Fruit fly (Drosophila melanogaster) whole organism, prepupa: ENCODE measurements around the gene Or19a.

Experiments
- Blimp-1 ChIP-seq: fragments of 200-800 bp; sonication (Bioruptor generic); optimal IDR thresholded peaks from 3 replicates; lab custom pipeline; 2017; ENCODE audit warnings: missing biosample characterization, missing genetic modification characterization, mild to moderate bottlenecking, moderate library complexity, missing genetic modification reagents
- CG10631 ChIP-seq: fragments of 200-800 bp; sonication (Bioruptor generic); optimal IDR thresholded peaks from 2 replicates; lab custom pipeline; 2016; ENCODE audit warnings: missing biosample characterization, missing genetic modification characterization
- CG11294 ChIP-seq: fragments of 200-800 bp; sonication (Bioruptor generic); IDR thresholded peaks from 2 replicates; pipeline ENCODE4 v1.3.6; 2022; ENCODE audit warnings: missing biosample characterization, missing genetic modification characterization
- CG11762 ChIP-seq: fragments of 200-800 bp; sonication (Bioruptor generic); optimal IDR thresholded peaks from 3 replicates; lab custom pipeline; 2016; ENCODE audit warnings: missing biosample characterization, missing genetic modification characterization; ENCODE audit not compliant: insufficient read depth
- CG15336 ChIP-seq: fragments of 200-800 bp; sonication (Bioruptor generic); IDR thresholded peaks from 2 replicates; pipeline ENCODE4 v1.3.6; 2022; ENCODE audit warnings: missing biosample characterization, missing genetic modification characterization
- CG16779 ChIP-seq: fragments of 200-800 bp; sonication (Bioruptor generic); optimal IDR thresholded peaks from 3 replicates; lab custom pipeline; 2017; ENCODE audit warnings: missing biosample characterization, mild to moderate bottlenecking, missing genetic modification characterization
- CG32006 ChIP-seq: fragments of 200-800 bp; sonication (Bioruptor generic); optimal IDR thresholded peaks from 3 replicates; lab custom pipeline; 2017; ENCODE audit warnings: missing biosample characterization, mild to moderate bottlenecking, missing genetic modification characterization
- CG3919 ChIP-seq: fragments of 200-800 bp; sonication (Bioruptor generic); optimal IDR thresholded peaks from 3 replicates; lab custom pipeline; 2016; ENCODE audit warnings: missing biosample characterization, missing genetic modification characterization
- CG4318 ChIP-seq: fragments of 200-800 bp; sonication (Bioruptor generic); optimal IDR thresholded peaks from 3 replicates; lab custom pipeline; 2017; ENCODE audit warnings: missing biosample characterization, mild to moderate bottlenecking, missing genetic modification characterization
- CG6276 ChIP-seq: fragments of 200-800 bp; sonication (Bioruptor generic); optimal IDR thresholded peaks from 2 replicates; lab custom pipeline; 2017; ENCODE audit warnings: missing biosample characterization, mild to moderate bottlenecking, missing genetic modification characterization
- CG6792 ChIP-seq: fragments of 200-800 bp; sonication (Bioruptor generic); optimal IDR thresholded peaks from 3 replicates; lab custom pipeline; 2016; ENCODE audit warnings: missing biosample characterization, missing genetic modification characterization
- CG6854 ChIP-seq: fragments of 200-800 bp; sonication (Bioruptor generic); optimal IDR thresholded peaks from 2 replicates; lab custom pipeline; 2017; ENCODE audit warnings: missing biosample characterization, mild to moderate bottlenecking, missing genetic modification characterization
- CG7368 ChIP-seq: fragments of 200-800 bp; sonication (Bioruptor generic); optimal IDR thresholded peaks from 3 replicates; lab custom pipeline; 2016; ENCODE audit warnings: missing biosample characterization, missing genetic modification characterization
- CG8119 ChIP-seq: fragments of 200-800 bp; sonication (Bioruptor generic); IDR thresholded peaks from 3 replicates; pipeline ENCODE4 v1.3.6; 2022; ENCODE audit warnings: missing biosample characterization, missing genetic modification characterization
- CG8319 ChIP-seq: fragments of 200-800 bp; sonication (Bioruptor generic); optimal IDR thresholded peaks from 3 replicates; lab custom pipeline; 2016; ENCODE audit warnings: missing biosample characterization, missing genetic modification characterization
- CG8632 ChIP-seq: fragments of 200-800 bp; sonication (Bioruptor generic); optimal IDR thresholded peaks from 3 replicates; lab custom pipeline; 2016; ENCODE audit warnings: missing biosample characterization, missing genetic modification characterization
- CG9139 ChIP-seq: fragments of 200-800 bp; sonication (Bioruptor generic); optimal IDR thresholded peaks from 3 replicates; lab custom pipeline; 2017; ENCODE audit warnings: missing biosample characterization, mild to moderate bottlenecking, missing genetic modification characterization
- Eip78C ChIP-seq: fragments of 200-800 bp; sonication (Bioruptor generic); peaks from one replicate; lab custom pipeline; 2016; ENCODE audit warnings: missing biosample characterization, missing genetic modification characterization
- Eip93F ChIP-seq: fragments of 200-800 bp; sonication (Bioruptor generic); optimal IDR thresholded peaks from 2 replicates; lab custom pipeline; 2016; ENCODE audit warnings: missing biosample characterization, mild to moderate bottlenecking, missing genetic modification characterization
- Gug ChIP-seq: fragments of 200-800 bp; sonication (Bioruptor generic); IDR thresholded peaks from 2 replicates; pipeline ENCODE4 v1.3.6; 2022; ENCODE audit warnings: missing biosample characterization, missing genetic modification characterization
- Hr38 ChIP-seq: sonication (Bioruptor generic); optimal IDR thresholded peaks from 2 replicates; lab custom pipeline; 2016; ENCODE audit warnings: missing biosample characterization, missing genetic modification characterization
- Hr39 ChIP-seq: fragments of 200-800 bp; sonication (Bioruptor generic); optimal IDR thresholded peaks from 2 replicates; lab custom pipeline; 2016; ENCODE audit warnings: missing biosample characterization, missing genetic modification characterization
- Hr4 ChIP-seq: fragments of 200-800 bp; sonication (Bioruptor generic); optimal IDR thresholded peaks from 3 replicates; lab custom pipeline; 2016; ENCODE audit warnings: missing biosample characterization, missing genetic modification characterization
- Lpt ChIP-seq: fragments of 200-800 bp; sonication (Bioruptor generic); optimal IDR thresholded peaks from 3 replicates; lab custom pipeline; 2016; ENCODE audit warnings: missing biosample characterization, missing genetic modification characterization
- Met ChIP-seq: fragments of 200-800 bp; sonication (Bioruptor generic); optimal IDR thresholded peaks from 3 replicates; lab custom pipeline; 2016; ENCODE audit warnings: missing biosample characterization, missing genetic modification characterization
- OdsH ChIP-seq: fragments of 200-800 bp; sonication (Bioruptor generic); optimal IDR thresholded peaks from 3 replicates; lab custom pipeline; 2016; ENCODE audit warnings: missing biosample characterization, missing genetic modification characterization
- Smox ChIP-seq: fragments of 200-800 bp; sonication (Bioruptor generic); optimal IDR thresholded peaks from 3 replicates; lab custom pipeline; 2016; ENCODE audit warnings: missing biosample characterization, missing genetic modification characterization
- Sox102F ChIP-seq: fragments of 200-800 bp; sonication (Bioruptor generic); optimal IDR thresholded peaks from 2 replicates; lab custom pipeline; 2016; ENCODE audit warnings: missing biosample characterization, mild to moderate bottlenecking, missing genetic modification characterization
- achi ChIP-seq: fragments of 200-800 bp; sonication (Bioruptor generic); optimal IDR thresholded peaks from 3 replicates; lab custom pipeline; 2016; ENCODE audit warnings: missing biosample characterization, missing genetic modification characterization
- acj6 ChIP-seq: fragments of 200-800 bp; sonication (Bioruptor generic); optimal IDR thresholded peaks from 3 replicates; lab custom pipeline; 2016; ENCODE audit warnings: missing biosample characterization, missing genetic modification characterization
- dac ChIP-seq: fragments of 200-800 bp; sonication (Bioruptor generic); optimal IDR thresholded peaks from 2 replicates; lab custom pipeline; 2017; ENCODE audit warnings: missing biosample characterization, mild to moderate bottlenecking, missing genetic modification characterization
- eg ChIP-seq: fragments of 200-800 bp; sonication (Bioruptor generic); IDR thresholded peaks from 3 replicates; pipeline ENCODE4 v1.3.6; 2022; ENCODE audit warnings: missing biosample characterization, missing genetic modification characterization
- esn ChIP-seq: fragments of 200-800 bp; sonication (Bioruptor generic); optimal IDR thresholded peaks from 2 replicates; lab custom pipeline; 2016; ENCODE audit warnings: missing biosample characterization, mild to moderate bottlenecking, missing genetic modification characterization, moderate library complexity
- fd59A ChIP-seq: fragments of 200-800 bp; sonication (Bioruptor generic); optimal IDR thresholded peaks from 2 replicates; lab custom pipeline; 2017; ENCODE audit warnings: missing biosample characterization, mild to moderate bottlenecking, missing genetic modification characterization, missing genetic modification reagents
- fd85E ChIP-seq: fragments of 200-800 bp; sonication (Bioruptor generic); optimal IDR thresholded peaks from 3 replicates; lab custom pipeline; 2016; ENCODE audit warnings: missing biosample characterization, missing genetic modification characterization
- lz ChIP-seq: fragments of 200-800 bp; sonication (Bioruptor generic); optimal IDR thresholded peaks from 3 replicates; lab custom pipeline; 2016; ENCODE audit warnings: missing biosample characterization, missing genetic modification characterization
- net ChIP-seq: fragments of 200-800 bp; sonication (Bioruptor generic); optimal IDR thresholded peaks from 3 replicates; lab custom pipeline; 2016; ENCODE audit warnings: missing biosample characterization, missing genetic modification characterization
- pdm3 ChIP-seq: fragments of 200-800 bp; sonication (Bioruptor generic); optimal IDR thresholded peaks from 3 replicates; lab custom pipeline; 2016; ENCODE audit warnings: missing biosample characterization, missing genetic modification characterization
- salr ChIP-seq, 2 experiments: fragments of 200-800 bp; sonication (Bioruptor generic); optimal IDR thresholded peaks; 3 replicates each; lab custom pipeline; 2016 to 2018; ENCODE audit warnings: missing biosample characterization in 2 of 2, missing genetic modification characterization in 2 of 2, mild to moderate bottlenecking in 1 of 2
- spab ChIP-seq: fragments of 200-800 bp; sonication (Bioruptor generic); optimal IDR thresholded peaks from 2 replicates; lab custom pipeline; 2017; ENCODE audit warnings: missing biosample characterization, mild to moderate bottlenecking, missing genetic modification characterization, missing genetic modification reagents
- ss ChIP-seq, 2 experiments: fragments of 200-800 bp; sonication (Bioruptor generic); optimal IDR thresholded peaks; 2 replicates in 1 of 2; 3 replicates in 1 of 2; lab custom pipeline; 2017 to 2018; ENCODE audit warnings: mild to moderate bottlenecking in 2 of 2, missing biosample characterization in 2 of 2, missing genetic modification characterization in 2 of 2, moderate library complexity in 1 of 2
- svp ChIP-seq: fragments of 200-800 bp; sonication (Bioruptor generic); peaks from one replicate; lab custom pipeline; 2016; ENCODE audit warnings: missing biosample characterization, missing genetic modification characterization
- vri ChIP-seq: fragments of 200-800 bp; sonication (Bioruptor generic); optimal IDR thresholded peaks from 3 replicates; lab custom pipeline; 2016; ENCODE audit warnings: missing biosample characterization, mild to moderate bottlenecking, missing genetic modification characterization

Or19a gene

dm6 chrX:20140710-20141109 lies 2.3 kb downstream of the Or19a start, which contains the start of gene CG34332:
CG34332 (plus strand) TSS chrX:20141010.
- no peak for TF ChIP-seq acj6
- no peak for TF ChIP-seq CG4318
- TF ChIP-seq svp (GFP tag; lab: Kevin White, UChicago) = no peak
- no peak for TF ChIP-seq Eip93F (GFP tag; lab: Kevin White, UChicago)
- no peak for TF ChIP-seq net (GFP tag; lab: Kevin White, UChicago)
- TF ChIP-seq dac (GFP tag; lab: Kevin White, UChicago) = no peak
- TF ChIP-seq eg = no peak
- TF ChIP-seq vri = no peak
- TF ChIP-seq salr (GFP tag; optimal IDR thresholded peaks at IDR 0.05; lab: Kevin White, UChicago) = no peak
- no peak for TF ChIP-seq CG7368 (GFP tag; lab: Kevin White, UChicago)
- TF ChIP-seq pdm3 = no peak
- TF ChIP-seq Sox102F (GFP tag; lab: Kevin White, UChicago) = no peak
- TF ChIP-seq Hr38 (GFP tag; lab: Kevin White, UChicago) = no peak
- no peak for TF ChIP-seq OdsH (GFP tag; lab: Kevin White, UChicago)
- no peak for TF ChIP-seq CG6854 (GFP tag; lab: Kevin White, UChicago)
- no peak for TF ChIP-seq lz (GFP tag; lab: Kevin White, UChicago)
- TF ChIP-seq CG15336 (GFP tag; lab: Robert Waterston, UW) = no peak

DNA sequence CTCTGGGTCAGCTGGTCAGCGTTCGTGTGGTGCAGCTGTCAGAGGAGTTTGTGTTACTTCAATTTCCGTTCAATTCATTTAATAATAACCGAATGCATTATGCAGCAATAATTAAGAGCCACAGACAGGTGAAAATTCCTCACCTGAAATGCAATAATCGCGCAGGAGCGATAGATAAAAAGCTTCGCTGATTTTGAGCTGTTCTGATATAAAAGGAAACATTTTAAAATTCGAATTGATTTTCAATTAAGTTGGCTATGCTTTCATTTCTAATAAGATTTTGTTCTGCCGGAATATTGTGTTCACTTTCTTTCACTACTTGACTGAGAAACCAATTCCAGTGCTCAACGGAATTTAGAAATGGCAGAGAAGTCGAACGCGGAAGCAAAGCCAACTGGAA lies 3.5 kb downstream of the Or19a start, which contains the start of gene CG42583:
Gene CG42583 (plus strand): TSS at position 301 of the 400 bp plus-strand sequence.
- TF ChIP-seq CG3919 (GFP tag; lab: Kevin White, UChicago) (no peak), CG8119 (GFP tag; lab: Robert Waterston, UW) (no peak), CG8319 (GFP tag; lab: Kevin White, UChicago) (no peak), OdsH (GFP tag; lab: Kevin White, UChicago) (no peak), CG4318 (no peak), Hr39 (GFP tag; lab: Kevin White, UChicago) (no peak), CG11762 (GFP tag; lab: Kevin White, UChicago) (no peak), esn (GFP tag; lab: Kevin White, UChicago) (no peak), CG6792 (GFP tag; lab: Kevin White, UChicago) (no peak)
- TF ChIP-seq, all 60 proteins: peak for 0

- TF ChIP-seq CG3919 (GFP tag; lab: Kevin White, UChicago) (peak; percentile 0), CG8119 (GFP tag; lab: Robert Waterston, UW) (0 out of 3 replicates have a peak, but pooled peaks have one; percentile 18), salr (GFP tag; optimal IDR thresholded peaks at IDR 0.05; lab: Kevin White, UChicago) (no peak), Hr39 (GFP tag; lab: Kevin White, UChicago) (no peak), dac (GFP tag; lab: Kevin White, UChicago) (no peak), ss (GFP tag; optimal IDR thresholded peaks at IDR 0.05; lab: Kevin White, UChicago) (peak in 1 of 2 experiments; percentile 23)
- TF ChIP-seq, all 60 proteins: peak for 3
Observed at dm6 chrX:20133432-20133831, 9.6 kb downstream of the Or19a start, which contains the start of gene CG15322. CG15322 (plus strand) TSS chrX:20133579.

DNA sequence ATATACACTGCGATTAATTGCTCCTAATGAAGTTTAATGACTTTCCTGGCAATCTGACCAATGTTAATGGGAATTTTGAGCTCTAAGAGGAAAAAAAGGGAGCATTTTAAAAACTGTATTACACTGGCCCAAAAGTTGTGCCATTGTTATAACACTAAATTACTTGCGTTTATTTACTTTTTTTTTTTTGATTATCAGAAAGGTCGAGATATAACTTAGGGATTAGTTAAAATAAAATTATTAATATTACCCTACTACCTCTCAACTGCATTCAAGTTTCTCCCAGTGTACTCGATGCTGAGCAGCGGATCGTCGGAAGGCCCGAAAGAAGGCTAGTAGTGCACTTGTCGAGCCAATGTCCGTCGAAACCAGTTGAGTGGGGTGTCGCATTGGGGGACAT lies 12.5 kb downstream of the Or19a start:
- TF ChIP-seq Met (GFP tag; lab: Kevin White, UChicago) (no peak), fd59A (no peak), CG3919 (GFP tag; lab: Kevin White, UChicago) (peak; percentile 26), CG9139 (no peak), CG7368 (GFP tag; lab: Kevin White, UChicago) (no peak), spab (GFP tag; lab: Kevin White, UChicago) (no peak), Hr39 (GFP tag; lab: Kevin White, UChicago) (no peak), OdsH (GFP tag; lab: Kevin White, UChicago) (peak; percentile 33), svp (GFP tag; lab: Kevin White, UChicago) (peak; percentile 16), acj6 (peak; percentile 11), Eip78C (GFP tag; lab: Kevin White, UChicago) (peak; percentile 83), Gug (GFP tag; lab: Robert Waterston, UW) (peak; percentile 50), CG10631 (GFP tag; lab: Kevin White, UChicago) (peak; percentile 37), fd85E (no peak), net (GFP tag; lab: Kevin White, UChicago) (peak; percentile 38), achi (GFP tag; lab: Kevin White, UChicago) (peak; percentile 46), CG8632 (GFP tag; lab: Kevin White, UChicago) (no peak), Lpt (peak; percentile 55), dac (GFP tag; lab: Kevin White, UChicago) (peak; percentile 51), CG16779 (no peak), salr (GFP tag; optimal IDR thresholded peaks at IDR 0.05; lab: Kevin White, UChicago) (peak in 1 of 2 experiments; percentile 46), Smox (GFP tag; lab: Kevin White, UChicago) (no peak), CG32006 (GFP tag; lab: Kevin White, UChicago) (peak; percentile 84), CG6276 (GFP tag; lab: Kevin White, UChicago) (peak; percentile 72), Blimp-1 (no peak), eg (peak; percentile 65; the same call in 2 of the 3 replicates), Hr4 (GFP tag; lab: Kevin White, UChicago) (peak; percentile 79), CG8119 (GFP tag; lab: Robert Waterston, UW) (peak; percentile 79), CG11294 (GFP tag; lab: Robert Waterston, UW) (peak; percentile 32; the same call in 1 of the 2 replicates), CG4318 (peak; percentile 68)
